Worm (Caenorhabditis elegans) whole organism, L1 larva: ENCODE results near the gene T05A8.8.

Experiments used
- Y116A8C.19 ChIP-seq: sonication (generic microtip); optimal IDR thresholded peaks from 2 replicates; lab custom pipeline; 2016; ENCODE audit warnings: missing compliant biosample characterization, missing genetic modification characterization, borderline replicate concordance
- aha-1 ChIP-seq: fragments of 150-350 bp; optimal IDR thresholded peaks from 2 replicates; lab custom pipeline; 2014; ENCODE audit warnings: missing biosample characterization, missing genetic modification characterization
- aly-2 ChIP-seq: fragments of 150-350 bp; optimal IDR thresholded peaks from 2 replicates; lab custom pipeline; 2014; ENCODE audit warnings: missing biosample characterization, missing genetic modification characterization
- ama-1 ChIP-seq: fragments of 150-350 bp; optimal IDR thresholded peaks from 2 replicates; lab custom pipeline; 2014
- ceh-63 ChIP-seq: fragments of 200-800 bp; sonication (Bioruptor generic); optimal IDR thresholded peaks from 2 replicates; lab custom pipeline; 2018; ENCODE audit warnings: mild to moderate bottlenecking, missing genetic modification characterization, missing compliant biosample characterization
- ceh-8 ChIP-seq: fragments of 200-800 bp; sonication (Bioruptor generic); optimal IDR thresholded peaks from 2 replicates; lab custom pipeline; 2018; ENCODE audit warnings: mild to moderate bottlenecking, missing genetic modification characterization, moderate library complexity, missing compliant biosample characterization
- ceh-88 ChIP-seq: fragments of 200-800 bp; sonication (Bioruptor generic); IDR thresholded peaks from 2 replicates; pipeline ENCODE4 v1.3.6; 2022; ENCODE audit warnings: missing genetic modification characterization, missing compliant biosample characterization
- dsc-1 ChIP-seq: sonication (generic microtip); optimal IDR thresholded peaks from 2 replicates; lab custom pipeline; 2016; ENCODE audit warnings: mild to moderate bottlenecking, missing genetic modification characterization, missing compliant biosample characterization
- efl-1 ChIP-seq, 4 experiments: fragments of 150-350 bp; optimal IDR thresholded peaks in 3 of 4; peaks in 1 of 4; 1 replicate in 1 of 4; 2 replicates in 3 of 4; lab custom pipeline; 2014; ENCODE audit warnings: missing biosample characterization in 2 of 4, missing genetic modification characterization in 2 of 4, missing genetic modification reagents in 2 of 4
- egl-13 ChIP-seq: sonication (generic microtip); optimal IDR thresholded peaks from 2 replicates; lab custom pipeline; 2016; ENCODE audit warnings: missing genotype, missing genetic modification reagents, missing genetic modification characterization, missing compliant biosample characterization
- fkh-4 ChIP-seq: sonication (generic microtip); optimal IDR thresholded peaks from 2 replicates; lab custom pipeline; 2016; ENCODE audit warnings: missing compliant biosample characterization, missing genetic modification characterization, borderline replicate concordance
- grh-1 ChIP-seq: fragments of 200-800 bp; sonication (Bioruptor generic); IDR thresholded peaks from 2 replicates; pipeline ENCODE4 v1.3.6; 2022; ENCODE audit warnings: missing genetic modification reagents, missing genetic modification characterization, missing compliant biosample characterization
- hlh-17 ChIP-seq: fragments of 200-800 bp; sonication (Bioruptor generic); optimal IDR thresholded peaks from 2 replicates; lab custom pipeline; 2018; ENCODE audit warnings: missing genetic modification characterization, mild to moderate bottlenecking, missing compliant biosample characterization, moderate library complexity, borderline replicate concordance
- irx-1 ChIP-seq: sonication (generic microtip); optimal IDR thresholded peaks from 2 replicates; lab custom pipeline; 2016; ENCODE audit warnings: missing genetic modification characterization, missing compliant biosample characterization
- lin-14 ChIP-seq: fragments of 200-800 bp; sonication (Bioruptor generic); optimal IDR thresholded peaks from 2 replicates; lab custom pipeline; 2018; ENCODE audit warnings: mild to moderate bottlenecking, missing genetic modification characterization, moderate library complexity, missing compliant biosample characterization
- lin-35 ChIP-seq, 2 experiments: fragments of 150-350 bp; optimal IDR thresholded peaks; 2 replicates each; lab custom pipeline; 2014; ENCODE audit warnings: missing biosample characterization in 2 of 2, missing genetic modification characterization in 2 of 2, missing genetic modification reagents in 2 of 2
- lsy-2 ChIP-seq, 2 experiments: fragments of 150-350 bp; optimal IDR thresholded peaks; 2 replicates each; lab custom pipeline; 2014; ENCODE audit warnings: missing biosample characterization in 2 of 2, missing genetic modification characterization in 2 of 2
- mdl-1 ChIP-seq, 2 experiments: fragments of 150-350 bp; optimal IDR thresholded peaks; 2 replicates each; lab custom pipeline; 2014 to 2017; ENCODE audit warnings: missing biosample characterization in 2 of 2, missing genetic modification characterization in 2 of 2, inconsistent platforms in 1 of 2
- mef-2 ChIP-seq: fragments of 150-350 bp; optimal IDR thresholded peaks from 2 replicates; lab custom pipeline; 2014; ENCODE audit warnings: missing biosample characterization, missing genetic modification characterization
- nhr-11 ChIP-seq: fragments of 150-350 bp; optimal IDR thresholded peaks from 2 replicates; lab custom pipeline; 2014; ENCODE audit warnings: missing biosample characterization, missing genetic modification characterization
- nhr-20 ChIP-seq: sonication (generic microtip); optimal IDR thresholded peaks from 2 replicates; lab custom pipeline; 2016; ENCODE audit warnings: mild to moderate bottlenecking, missing genetic modification characterization, missing compliant biosample characterization
- nhr-237 ChIP-seq: fragments of 150-350 bp; optimal IDR thresholded peaks from 2 replicates; lab custom pipeline; 2014; ENCODE audit warnings: missing biosample characterization, missing genetic modification characterization
- nhr-47 ChIP-seq: sonication (generic microtip); optimal IDR thresholded peaks from 2 replicates; lab custom pipeline; 2016; ENCODE audit warnings: mild to moderate bottlenecking, missing genetic modification characterization, moderate library complexity, missing compliant biosample characterization
- nhr-71 ChIP-seq: sonication (generic microtip); optimal IDR thresholded peaks from 2 replicates; lab custom pipeline; 2016; ENCODE audit warnings: mild to moderate bottlenecking, missing genetic modification characterization, moderate library complexity, missing compliant biosample characterization
- nhr-84 ChIP-seq: sonication (generic microtip); optimal IDR thresholded peaks from 2 replicates; lab custom pipeline; 2017; ENCODE audit warnings: missing biosample characterization, missing genetic modification characterization
- pag-3 ChIP-seq: sonication (generic microtip); optimal IDR thresholded peaks from 2 replicates; lab custom pipeline; 2017; ENCODE audit warnings: missing genetic modification characterization, mild to moderate bottlenecking, missing compliant biosample characterization, antibody characterized with exemption, borderline replicate concordance; ENCODE audit not compliant: insufficient read depth
- pqm-1 ChIP-seq: sonication (generic microtip); optimal IDR thresholded peaks from 3 replicates; lab custom pipeline; 2017; ENCODE audit warnings: missing biosample characterization, missing genetic modification characterization
- rnt-1 ChIP-seq: sonication (generic microtip); optimal IDR thresholded peaks from 2 replicates; lab custom pipeline; 2016; ENCODE audit warnings: mild to moderate bottlenecking, missing genetic modification characterization, moderate library complexity, missing compliant biosample characterization
- sptf-1 ChIP-seq: fragments of 150-350 bp; optimal IDR thresholded peaks from 2 replicates; lab custom pipeline; 2014; ENCODE audit warnings: missing biosample characterization, missing genetic modification characterization
- sup-37 ChIP-seq: fragments of 200-800 bp; sonication (Bioruptor generic); optimal IDR thresholded peaks from 2 replicates; lab custom pipeline; 2018; ENCODE audit warnings: mild to moderate bottlenecking, missing genetic modification characterization, missing compliant biosample characterization
- tlp-1 ChIP-seq: fragments of 150-350 bp; optimal IDR thresholded peaks from 2 replicates; lab custom pipeline; 2014; ENCODE audit warnings: missing biosample characterization, missing genetic modification characterization
- unc-62 ChIP-seq: fragments of 150-350 bp; optimal IDR thresholded peaks from 2 replicates; lab custom pipeline; 2014; ENCODE audit warnings: missing biosample characterization, missing genetic modification reagents, missing genetic modification characterization
- unc-98 ChIP-seq: fragments of 200-800 bp; sonication (Bioruptor generic); IDR thresholded peaks from 2 replicates; pipeline ENCODE4 v1.3.6; 2022; ENCODE audit warnings: missing genetic modification characterization, missing compliant biosample characterization
- vab-15 ChIP-seq: sonication (generic microtip); optimal IDR thresholded peaks from 2 replicates; lab custom pipeline; 2017; ENCODE audit warnings: missing genotype, mild to moderate bottlenecking, missing genetic modification characterization, missing compliant biosample characterization
- xbp-1 ChIP-seq: sonication (generic microtip); optimal IDR thresholded peaks from 2 replicates; lab custom pipeline; 2016; ENCODE audit warnings: missing genetic modification characterization, missing compliant biosample characterization
- zag-1 ChIP-seq: fragments of 150-350 bp; optimal IDR thresholded peaks from 2 replicates; lab custom pipeline; 2014; ENCODE audit warnings: missing biosample characterization, missing genetic modification characterization

The T05A8.8 gene

DNA sequence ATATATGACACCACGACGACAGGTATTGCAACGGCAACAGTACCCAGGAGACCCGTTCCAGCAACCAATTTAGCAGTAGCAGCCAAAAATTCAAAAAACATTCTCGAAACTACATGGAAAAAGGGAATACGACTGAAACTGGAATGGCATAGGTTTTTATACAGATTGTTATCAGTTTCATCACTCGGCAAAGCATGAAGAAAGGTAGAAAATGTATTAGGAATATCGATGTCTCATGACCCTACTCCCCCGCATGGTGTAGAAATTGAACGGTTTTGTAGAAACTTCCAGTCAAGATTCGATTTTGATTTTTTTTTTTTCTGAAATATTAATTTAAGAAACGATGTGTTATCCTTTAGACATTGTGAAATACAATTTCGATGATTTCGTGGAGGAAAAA is 25.6 kb upstream of the T05A8.8 start, which contains the start of gene T05A8.2:
Gene T05A8.2 (minus strand): TSS at position 101 of the 400 bp plus-strand sequence.
- TF ChIP-seq pag-3 (tag; lab: Kevin White, UChicago), result no peak
- TF ChIP-seq nhr-11 (tag; lab: Kevin White, UChicago), result no peak
- no peak for TF ChIP-seq nhr-20 (tag; lab: Kevin White, UChicago)
- no peak for TF ChIP-seq lsy-2 (tag; optimal IDR thresholded peaks at IDR 0.05; lab: Kevin White, UChicago)
- TF ChIP-seq, all 84 proteins: peak for 0

DNA sequence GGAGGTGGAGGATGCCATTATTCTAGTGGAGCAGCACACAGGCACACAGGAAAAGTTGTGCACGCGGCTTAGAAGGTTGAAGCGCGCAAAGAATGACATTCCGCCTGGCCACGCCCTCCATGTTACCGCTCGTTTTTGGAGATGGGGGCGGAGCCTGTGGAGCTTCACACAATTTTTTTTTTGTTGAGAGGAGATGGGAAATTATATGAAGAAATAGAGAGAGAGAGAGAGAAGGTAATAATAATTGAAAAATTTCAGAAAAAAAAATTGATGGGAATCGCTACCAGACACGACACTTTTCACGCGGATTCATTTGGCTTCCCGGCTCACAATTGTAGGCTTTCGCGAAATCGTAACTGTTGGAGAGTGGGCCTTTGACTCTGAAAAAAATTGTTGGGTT is 19.1 kb upstream of the T05A8.8 start, which contains the start of gene T05A8.3:
Gene T05A8.3 (minus strand): TSS at position 101 of the 400 bp plus-strand sequence.
- TF ChIP-seq rnt-1 (tag; lab: Kevin White, UChicago) (no peak), nhr-84 (tag; lab: Kevin White, UChicago) (no peak), sup-37 (GFP tag; lab: Kevin White, UChicago) (no peak), nhr-71 (tag; lab: Kevin White, UChicago) (no peak), zag-1 (tag; lab: Kevin White, UChicago) (no peak), mef-2 (tag; lab: Kevin White, UChicago) (no peak), lin-14 (GFP tag; lab: Kevin White, UChicago) (no peak), aly-2 (tag; lab: Kevin White, UChicago) (no peak), Y116A8C.19 (tag; lab: Kevin White, UChicago) (no peak), nhr-47 (tag; lab: Kevin White, UChicago) (no peak), nhr-20 (tag; lab: Kevin White, UChicago) (no peak), unc-98 (GFP tag; lab: Robert Waterston, UW) (no peak), aha-1 (tag; lab: Kevin White, UChicago) (no peak), hlh-17 (GFP tag; lab: Kevin White, UChicago) (no peak), ceh-88 (GFP tag; lab: Robert Waterston, UW) (no peak), xbp-1 (tag; lab: Kevin White, UChicago) (no peak), fkh-4 (tag; lab: Kevin White, UChicago) (no peak), mdl-1 (tag; optimal IDR thresholded peaks at IDR 0.05; lab: Kevin White, UChicago) (no peak), dsc-1 (tag; lab: Kevin White, UChicago) (no peak)

DNA sequence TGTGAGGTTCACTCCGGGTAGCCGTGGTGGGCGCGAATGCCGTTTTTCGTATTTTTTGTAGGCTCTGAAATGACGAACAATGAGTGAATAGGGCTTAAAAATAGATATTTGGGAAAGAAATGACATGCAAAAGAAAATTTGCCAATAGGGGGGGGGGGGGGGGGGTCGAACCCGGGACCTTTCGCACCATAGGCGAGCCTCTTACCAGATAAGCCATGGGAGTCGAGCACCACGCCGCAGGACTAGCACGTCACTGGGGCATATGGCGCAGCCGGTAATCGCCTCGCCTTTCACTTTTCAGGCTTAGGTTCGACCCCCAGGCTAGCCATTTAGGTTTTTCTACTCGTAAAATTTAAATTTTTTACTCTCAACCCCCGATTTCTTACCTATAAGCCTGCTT is 17.3 kb upstream of the T05A8.8 start:
- TF ChIP-seq efl-1 (optimal IDR thresholded peaks at IDR 0.05; lab: Kevin White, UChicago) (no peak), efl-1 (GFP tag; optimal IDR thresholded peaks at IDR 0.05 in 1 of 2; lab: Kevin White, UChicago) (no peak), lin-35 (GFP tag; optimal IDR thresholded peaks at IDR 0.05; lab: Kevin White, UChicago) (no peak), pqm-1 (tag; lab: Kevin White, UChicago) (no peak), fkh-4 (tag; lab: Kevin White, UChicago) (no peak), vab-15 (tag; lab: Kevin White, UChicago) (no peak), aly-2 (tag; lab: Kevin White, UChicago) (no peak), nhr-11 (tag; lab: Kevin White, UChicago) (no peak), tlp-1 (tag; lab: Kevin White, UChicago) (no peak), irx-1 (tag; lab: Kevin White, UChicago) (no peak), egl-13 (tag; lab: Kevin White, UChicago) (no peak), ceh-63 (GFP tag; lab: Kevin White, UChicago) (no peak), sptf-1 (no peak), nhr-71 (tag; lab: Kevin White, UChicago) (no peak), ceh-8 (no peak), sup-37 (GFP tag; lab: Kevin White, UChicago) (no peak), unc-62 (GFP tag; lab: Kevin White, UChicago) (no peak), ama-1 (lab: Kevin White, UChicago) (no peak), xbp-1 (tag; lab: Kevin White, UChicago) (no peak)
- TF ChIP-seq, all 84 proteins: peak for 0

DNA sequence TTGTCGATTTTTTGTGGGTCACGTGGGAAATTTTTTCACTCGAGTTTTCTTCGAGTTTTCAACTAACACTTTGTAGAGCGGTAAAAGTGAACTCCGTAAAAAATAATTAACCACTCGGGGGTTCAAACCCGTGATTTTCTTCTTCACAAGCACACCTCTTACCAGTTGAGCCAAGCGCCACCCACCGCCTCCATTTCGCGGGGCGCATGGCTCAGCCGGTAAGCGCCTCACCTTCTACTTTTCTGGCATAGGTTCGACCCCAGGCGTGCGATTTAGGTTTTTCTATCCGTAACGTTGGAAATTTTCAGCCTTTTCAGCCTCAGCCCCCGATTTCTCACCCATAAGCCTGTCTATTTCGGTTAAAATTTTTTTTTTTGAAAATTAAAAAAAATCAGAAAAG is 14.5 kb upstream of the T05A8.8 start:
- TF ChIP-seq grh-1 (GFP tag; lab: Robert Waterston, UW) (no peak), nhr-237 (no peak)
- TF ChIP-seq, all 84 proteins: peak for 0
